Worm (Caenorhabditis elegans): ENCODE measurements around the gene pqn-31.

DNA sequence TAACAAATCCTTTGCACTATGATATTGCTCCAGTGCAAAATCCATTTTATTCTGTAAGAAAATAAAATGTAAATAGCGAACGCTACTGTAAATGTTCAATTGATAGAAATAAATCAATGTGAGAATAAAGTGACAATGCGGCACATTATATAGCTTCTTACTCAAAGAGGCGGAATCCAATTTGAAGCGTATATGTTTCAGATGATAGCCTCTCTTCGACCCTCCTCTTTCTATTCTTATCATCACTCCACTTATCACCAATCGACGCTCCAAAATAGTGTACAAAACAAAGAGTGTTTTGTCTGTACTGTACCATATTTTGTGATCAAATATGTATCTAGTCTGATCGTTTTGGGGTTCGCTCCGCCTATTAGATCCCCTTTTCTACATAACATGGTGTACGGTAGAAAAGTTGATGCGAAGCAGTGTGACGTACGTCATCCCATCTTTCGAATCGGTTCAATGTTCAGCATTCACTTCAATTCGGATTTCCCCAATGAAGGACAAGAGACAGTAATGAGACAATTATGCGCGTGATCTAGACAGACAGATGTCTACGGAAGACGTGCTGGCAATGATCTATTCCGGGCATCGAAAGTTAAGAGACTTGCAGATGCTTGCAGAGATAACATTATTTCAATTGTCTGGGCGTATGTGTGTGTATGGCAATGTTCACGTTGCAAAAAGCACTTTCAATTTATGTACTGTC lies 37.6 kb downstream of the pqn-31 start, which contains the start of gene spl-2:
- TF ChIP-seq nhr-28 (tag; optimal IDR thresholded peaks at IDR 0.05) (no peak), fos-1 (tag; optimal IDR thresholded peaks at IDR 0.05) (no peak), lin-39 (tag; optimal IDR thresholded peaks at IDR 0.05) (no peak), irx-1 (tag; optimal IDR thresholded peaks at IDR 0.05) (no peak), jun-1 (tag; optimal IDR thresholded peaks at IDR 0.05) (no peak), ces-1 (GFP tag; optimal IDR thresholded peaks at IDR 0.05) (no peak), swsn-7 (tag; optimal IDR thresholded peaks at IDR 0.05) (no peak)
